Worm (Caenorhabditis elegans) whole organism, late embryonic: ENCODE data around the gene col-129.
A peak's percentile ranks its signal among the peaks of the same experiment; 100 is the strongest.

Source experiments
- ceh-2 ChIP-seq: sonication (generic microtip); optimal IDR thresholded peaks from 2 replicates; lab custom pipeline; 2016; ENCODE audit warnings: missing genotype, missing genetic modification characterization, missing compliant biosample characterization
- ceh-31 ChIP-seq: sonication (generic microtip); optimal IDR thresholded peaks from 2 replicates; lab custom pipeline; 2016; ENCODE audit warnings: missing genetic modification characterization, missing compliant biosample characterization
- ceh-34 ChIP-seq: sonication (generic microtip); optimal IDR thresholded peaks from 2 replicates; lab custom pipeline; 2016; ENCODE audit warnings: mild to moderate bottlenecking, missing genetic modification characterization, missing compliant biosample characterization
- ceh-48 ChIP-seq: sonication (generic microtip); optimal IDR thresholded peaks from 2 replicates; lab custom pipeline; 2016; ENCODE audit warnings: missing genetic modification characterization, inconsistent platforms, missing compliant biosample characterization
- elt-2 ChIP-seq: sonication (generic microtip); optimal IDR thresholded peaks from 2 replicates; lab custom pipeline; 2016; ENCODE audit warnings: missing genetic modification reagents, missing genetic modification characterization, missing compliant biosample characterization
- lin-11 ChIP-seq: fragments of 200-800 bp; sonication (Bioruptor generic); optimal IDR thresholded peaks from 2 replicates; lab custom pipeline; 2018; ENCODE audit warnings: mild to moderate bottlenecking, missing genetic modification characterization, missing compliant biosample characterization
- pat-9 ChIP-seq: fragments of 200-800 bp; sonication (Bioruptor generic); optimal IDR thresholded peaks from 2 replicates; lab custom pipeline; 2018; ENCODE audit warnings: mild to moderate bottlenecking, missing genetic modification characterization, moderate library complexity, missing compliant biosample characterization
- unc-86 ChIP-seq: sonication (generic microtip); optimal IDR thresholded peaks from 2 replicates; lab custom pipeline; 2016; ENCODE audit warnings: missing genetic modification characterization, missing compliant biosample characterization

- no peak for TF ChIP-seq ceh-34 (tag; lab: Kevin White, UChicago)
- TF ChIP-seq pat-9 = no peak
- TF ChIP-seq unc-86 (tag; lab: Kevin White, UChicago) = no peak
- TF ChIP-seq ceh-2 (tag; lab: Kevin White, UChicago) = no peak
- TF ChIP-seq ceh-48 (tag; lab: Kevin White, UChicago) = peak; percentile 43
- no peak for TF ChIP-seq lin-11 (tag; lab: Kevin White, UChicago)
- no peak for TF ChIP-seq elt-2 (tag; lab: Kevin White, UChicago)
- TF ChIP-seq ceh-31 (tag; lab: Kevin White, UChicago) = no peak
Measured at ce11 chrIV:12156642-12157233, 46.5 kb upstream of the col-129 start, which contains the start of gene eri-12.
